Worm (Caenorhabditis elegans) whole organism, L1 larva: ENCODE data around the gene F37H8.6.

Experiments used
- F16B12.6 ChIP-seq: fragments of 150-350 bp; optimal IDR thresholded peaks from 2 replicates; lab custom pipeline; 2014; ENCODE audit warnings: missing biosample characterization, missing genetic modification characterization
- aha-1 ChIP-seq: fragments of 150-350 bp; optimal IDR thresholded peaks from 2 replicates; lab custom pipeline; 2014; ENCODE audit warnings: missing biosample characterization, missing genetic modification characterization
- aly-2 ChIP-seq: fragments of 150-350 bp; optimal IDR thresholded peaks from 2 replicates; lab custom pipeline; 2014; ENCODE audit warnings: missing biosample characterization, missing genetic modification characterization
- blmp-1 ChIP-seq: fragments of 150-350 bp; optimal IDR thresholded peaks from 2 replicates; lab custom pipeline; 2014; ENCODE audit warnings: missing biosample characterization, missing genetic modification characterization
- ceh-90 ChIP-seq: sonication (generic microtip); optimal IDR thresholded peaks from 2 replicates; lab custom pipeline; 2016; ENCODE audit warnings: missing genetic modification characterization, missing compliant biosample characterization
- ces-1 ChIP-seq: fragments of 150-350 bp; optimal IDR thresholded peaks from 2 replicates; lab custom pipeline; 2014; ENCODE audit warnings: missing biosample characterization, missing genetic modification reagents, missing genetic modification characterization
- efl-1 ChIP-seq, 4 experiments: fragments of 150-350 bp; optimal IDR thresholded peaks in 3 of 4; peaks in 1 of 4; 1 replicate in 1 of 4; 2 replicates in 3 of 4; lab custom pipeline; 2014; ENCODE audit warnings: missing biosample characterization in 2 of 4, missing genetic modification characterization in 2 of 4, missing genetic modification reagents in 2 of 4
- egl-13 ChIP-seq: sonication (generic microtip); optimal IDR thresholded peaks from 2 replicates; lab custom pipeline; 2016; ENCODE audit warnings: missing genotype, missing genetic modification reagents, missing genetic modification characterization, missing compliant biosample characterization
- egl-27 ChIP-seq, 2 experiments: fragments of 150-350 bp in 1 of 2; sonication (generic microtip); optimal IDR thresholded peaks; 3 replicates each; lab custom pipeline; 2017 to 2018; ENCODE audit warnings: missing biosample characterization in 2 of 2, missing genetic modification characterization in 2 of 2, missing genetic modification reagents in 2 of 2
- elt-2 ChIP-seq: sonication (generic microtip); optimal IDR thresholded peaks from 2 replicates; lab custom pipeline; 2016; ENCODE audit warnings: missing genetic modification characterization, mild to moderate bottlenecking, inconsistent platforms, missing compliant biosample characterization, missing genetic modification reagents
- ets-5 ChIP-seq: fragments of 200-800 bp; sonication (Bioruptor generic); IDR thresholded peaks from 2 replicates; pipeline ENCODE4 v1.3.6; 2022; ENCODE audit warnings: missing genetic modification characterization, missing compliant biosample characterization
- fkh-8 ChIP-seq: sonication (generic microtip); optimal IDR thresholded peaks from 2 replicates; lab custom pipeline; 2016; ENCODE audit warnings: mild to moderate bottlenecking, missing genetic modification characterization, missing compliant biosample characterization
- fos-1 ChIP-seq: fragments of 150-350 bp; optimal IDR thresholded peaks from 2 replicates; lab custom pipeline; 2014; ENCODE audit warnings: missing biosample characterization, missing genetic modification characterization
- hlh-4 ChIP-seq: sonication (generic microtip); optimal IDR thresholded peaks from 2 replicates; lab custom pipeline; 2016; ENCODE audit warnings: mild to moderate bottlenecking, missing genetic modification characterization, missing compliant biosample characterization
- irx-1 ChIP-seq: sonication (generic microtip); optimal IDR thresholded peaks from 2 replicates; lab custom pipeline; 2016; ENCODE audit warnings: missing genetic modification characterization, missing compliant biosample characterization
- isw-1 ChIP-seq: fragments of 200-800 bp; sonication (Bioruptor generic); IDR thresholded peaks from 2 replicates; pipeline ENCODE4 v1.3.6; 2022; ENCODE audit warnings: missing genetic modification characterization, missing compliant biosample characterization
- jun-1 ChIP-seq: fragments of 150-350 bp; optimal IDR thresholded peaks from 2 replicates; lab custom pipeline; 2014; ENCODE audit warnings: missing biosample characterization, missing genetic modification reagents, missing genetic modification characterization
- lin-35 ChIP-seq, 2 experiments: fragments of 150-350 bp; optimal IDR thresholded peaks; 2 replicates each; lab custom pipeline; 2014; ENCODE audit warnings: missing biosample characterization in 2 of 2, missing genetic modification characterization in 2 of 2, missing genetic modification reagents in 2 of 2
- lsy-2 ChIP-seq, 2 experiments: fragments of 150-350 bp; optimal IDR thresholded peaks; 2 replicates each; lab custom pipeline; 2014; ENCODE audit warnings: missing biosample characterization in 2 of 2, missing genetic modification characterization in 2 of 2
- mab-9 ChIP-seq: fragments of 200-800 bp; sonication (Bioruptor generic); IDR thresholded peaks from 2 replicates; pipeline ENCODE4 v1.3.6; 2022; ENCODE audit warnings: missing genetic modification reagents, missing genetic modification characterization, missing compliant biosample characterization
- mdl-1 ChIP-seq, 2 experiments: fragments of 150-350 bp; optimal IDR thresholded peaks; 2 replicates each; lab custom pipeline; 2014 to 2017; ENCODE audit warnings: missing biosample characterization in 2 of 2, missing genetic modification characterization in 2 of 2, inconsistent platforms in 1 of 2
- nhr-20 ChIP-seq: sonication (generic microtip); optimal IDR thresholded peaks from 2 replicates; lab custom pipeline; 2016; ENCODE audit warnings: mild to moderate bottlenecking, missing genetic modification characterization, missing compliant biosample characterization
- nhr-237 ChIP-seq: fragments of 150-350 bp; optimal IDR thresholded peaks from 2 replicates; lab custom pipeline; 2014; ENCODE audit warnings: missing biosample characterization, missing genetic modification characterization
- nhr-71 ChIP-seq: sonication (generic microtip); optimal IDR thresholded peaks from 2 replicates; lab custom pipeline; 2016; ENCODE audit warnings: mild to moderate bottlenecking, missing genetic modification characterization, moderate library complexity, missing compliant biosample characterization
- nhr-76 ChIP-seq: sonication (generic microtip); optimal IDR thresholded peaks from 2 replicates; lab custom pipeline; 2017; ENCODE audit warnings: missing biosample characterization, missing genetic modification characterization
- nhr-84 ChIP-seq: sonication (generic microtip); optimal IDR thresholded peaks from 2 replicates; lab custom pipeline; 2017; ENCODE audit warnings: missing biosample characterization, missing genetic modification characterization
- nhr-90 ChIP-seq: sonication (generic microtip); optimal IDR thresholded peaks from 2 replicates; lab custom pipeline; 2016; ENCODE audit warnings: mild to moderate bottlenecking, missing genetic modification characterization, missing compliant biosample characterization; ENCODE audit not compliant: poor library complexity
- pax-3 ChIP-seq: fragments of 200-800 bp; sonication (Bioruptor generic); optimal IDR thresholded peaks from 2 replicates; lab custom pipeline; 2018; ENCODE audit warnings: mild to moderate bottlenecking, missing genetic modification characterization, moderate library complexity, missing compliant biosample characterization
- rnt-1 ChIP-seq: sonication (generic microtip); optimal IDR thresholded peaks from 2 replicates; lab custom pipeline; 2016; ENCODE audit warnings: mild to moderate bottlenecking, missing genetic modification characterization, moderate library complexity, missing compliant biosample characterization
- snpc-4 ChIP-seq: fragments of 150-350 bp; optimal IDR thresholded peaks from 2 replicates; lab custom pipeline; 2014; ENCODE audit warnings: missing biosample characterization, missing genetic modification characterization
- sox-4 ChIP-seq: sonication (generic microtip); optimal IDR thresholded peaks from 2 replicates; lab custom pipeline; 2016; ENCODE audit warnings: missing genetic modification characterization, missing compliant biosample characterization
- sptf-1 ChIP-seq: fragments of 150-350 bp; optimal IDR thresholded peaks from 2 replicates; lab custom pipeline; 2014; ENCODE audit warnings: missing biosample characterization, missing genetic modification characterization
- tbx-2 ChIP-seq: sonication (generic microtip); optimal IDR thresholded peaks from 2 replicates; lab custom pipeline; 2016; ENCODE audit warnings: missing genetic modification characterization, missing compliant biosample characterization
- tlp-1 ChIP-seq: fragments of 150-350 bp; optimal IDR thresholded peaks from 2 replicates; lab custom pipeline; 2014; ENCODE audit warnings: missing biosample characterization, missing genetic modification characterization
- unc-130 ChIP-seq: fragments of 150-350 bp; optimal IDR thresholded peaks from 2 replicates; lab custom pipeline; 2017; ENCODE audit warnings: missing biosample characterization, missing genetic modification characterization, inconsistent platforms
- unc-30 ChIP-seq: sonication (generic microtip); optimal IDR thresholded peaks from 2 replicates; lab custom pipeline; 2017; ENCODE audit warnings: missing biosample characterization, missing genetic modification characterization
- unc-62 ChIP-seq: fragments of 150-350 bp; optimal IDR thresholded peaks from 2 replicates; lab custom pipeline; 2014; ENCODE audit warnings: missing biosample characterization, missing genetic modification reagents, missing genetic modification characterization
- vab-15 ChIP-seq: sonication (generic microtip); optimal IDR thresholded peaks from 2 replicates; lab custom pipeline; 2017; ENCODE audit warnings: missing genotype, mild to moderate bottlenecking, missing genetic modification characterization, missing compliant biosample characterization
- xbp-1 ChIP-seq: sonication (generic microtip); optimal IDR thresholded peaks from 2 replicates; lab custom pipeline; 2016; ENCODE audit warnings: missing genetic modification characterization, missing compliant biosample characterization
- zip-4 ChIP-seq: fragments of 200-800 bp; sonication (Bioruptor generic); optimal IDR thresholded peaks from 2 replicates; lab custom pipeline; 2018; ENCODE audit warnings: mild to moderate bottlenecking, missing genetic modification characterization, moderate library complexity, missing compliant biosample characterization

Gene F37H8.6

DNA sequence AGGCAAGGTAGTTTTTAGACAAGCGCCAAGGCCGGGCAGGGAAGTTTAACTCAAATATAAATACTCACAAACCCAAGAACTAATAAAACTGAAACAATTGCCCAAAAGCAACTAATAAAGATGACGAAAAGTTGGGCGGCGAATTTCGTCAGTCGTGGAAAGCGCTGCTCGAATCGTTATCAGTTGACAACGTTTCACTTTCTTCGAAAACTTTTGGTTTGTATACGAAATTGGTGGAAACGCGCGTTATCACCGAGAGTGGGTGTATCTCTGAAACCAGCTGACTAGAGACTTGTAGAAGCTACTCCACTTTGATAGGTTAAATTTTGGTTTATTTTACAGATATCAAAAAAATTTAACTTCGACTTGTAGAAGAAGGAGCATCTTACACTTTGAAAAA is 24.2 kb downstream of the F37H8.6 start:
- no peak for TF ChIP-seq nhr-237
- no peak for TF ChIP-seq unc-62 (GFP tag; lab: Kevin White, UChicago)
- TF ChIP-seq xbp-1 (tag; lab: Kevin White, UChicago) = no peak
- TF ChIP-seq elt-2 = peak; percentile 9

- no peak for TF ChIP-seq F16B12.6 (tag; lab: Kevin White, UChicago)
- no peak for TF ChIP-seq fos-1
- no peak for TF ChIP-seq nhr-76 (tag; lab: Kevin White, UChicago)
- no peak for TF ChIP-seq egl-13 (tag; lab: Kevin White, UChicago)
- no peak for TF ChIP-seq ceh-90
- TF ChIP-seq zip-4 (GFP tag; lab: Kevin White, UChicago) = no peak
- TF ChIP-seq hlh-4 = no peak
- no peak for TF ChIP-seq aha-1 (tag; lab: Kevin White, UChicago)
- TF ChIP-seq egl-27 (tag; optimal IDR thresholded peaks at IDR 0.05; lab: Kevin White, UChicago) = no peak
- TF ChIP-seq unc-130 = no peak
- no peak for TF ChIP-seq tlp-1
- no peak for TF ChIP-seq pax-3
- TF ChIP-seq snpc-4 (tag; lab: Kevin White, UChicago) = no peak
- no peak for TF ChIP-seq unc-30 (tag; lab: Kevin White, UChicago)
- no peak for TF ChIP-seq ces-1 (GFP tag; lab: Kevin White, UChicago)
Observed at ce11 chrII:11152495-11152894, 24.8 kb downstream of the F37H8.6 start, which contains the start of gene pqm-1. pqm-1 (minus strand) TSS chrII:11152595.

- TF ChIP-seq sox-4 (tag; lab: Kevin White, UChicago) = no peak
- no peak for TF ChIP-seq nhr-20 (tag; lab: Kevin White, UChicago)
- no peak for TF ChIP-seq pax-3
- TF ChIP-seq lsy-2 (tag; optimal IDR thresholded peaks at IDR 0.05; lab: Kevin White, UChicago) = no peak
- TF ChIP-seq isw-1 = no peak
- TF ChIP-seq fkh-8 = no peak
- TF ChIP-seq nhr-71 (tag; lab: Kevin White, UChicago) = peak; percentile 33
- TF ChIP-seq zip-4 (GFP tag; lab: Kevin White, UChicago) = no peak
- no peak for TF ChIP-seq blmp-1 (tag; lab: Kevin White, UChicago)
- TF ChIP-seq nhr-84 = no peak
- no peak for TF ChIP-seq efl-1 (optimal IDR thresholded peaks at IDR 0.05; lab: Kevin White, UChicago)
- TF ChIP-seq efl-1 (GFP tag; optimal IDR thresholded peaks at IDR 0.05 in 1 of 2; lab: Kevin White, UChicago) = peak in 1 of 2 experiments; percentile 41
- TF ChIP-seq irx-1 = no peak
- no peak for TF ChIP-seq aly-2
- TF ChIP-seq mdl-1 (tag; optimal IDR thresholded peaks at IDR 0.05; lab: Kevin White, UChicago) = peak in 1 of 2 experiments; percentile 40
- TF ChIP-seq tlp-1 = no peak
- peak; percentile 35 for TF ChIP-seq nhr-90 (tag; lab: Kevin White, UChicago)
- no peak for TF ChIP-seq jun-1
- TF ChIP-seq rnt-1 (tag; lab: Kevin White, UChicago) = no peak
- TF ChIP-seq ets-5 (GFP tag; lab: Robert Waterston, UW) = no peak
- no peak for TF ChIP-seq vab-15 (tag; lab: Kevin White, UChicago)
- peak; percentile 97 for TF ChIP-seq elt-2
- TF ChIP-seq mab-9 (GFP tag; lab: Robert Waterston, UW) = no peak
- TF ChIP-seq sptf-1 (tag; lab: Kevin White, UChicago) = no peak
- peak in 1 of 2 experiments; percentile 52 for TF ChIP-seq lin-35 (GFP tag; optimal IDR thresholded peaks at IDR 0.05; lab: Kevin White, UChicago)
- no peak for TF ChIP-seq tbx-2 (tag; lab: Kevin White, UChicago)
Observed at ce11 chrII:11150976-11151375, 26.3 kb downstream of the F37H8.6 start.
